Worm (Caenorhabditis elegans) whole organism, late embryonic: ENCODE results near the gene F18F11.4.

Source experiments
- C08G9.2 ChIP-seq: sonication (generic microtip); optimal IDR thresholded peaks from 2 replicates; lab custom pipeline; 2016; ENCODE audit warnings: mild to moderate bottlenecking, missing genetic modification characterization, moderate library complexity, missing compliant biosample characterization
- C38D4.7 ChIP-seq: fragments of 200-800 bp; sonication (Bioruptor generic); optimal IDR thresholded peaks from 2 replicates; lab custom pipeline; 2018; ENCODE audit warnings: mild to moderate bottlenecking, missing genetic modification characterization, moderate library complexity, missing compliant biosample characterization
- F13H6.1 ChIP-seq: sonication (generic microtip); optimal IDR thresholded peaks from 2 replicates; lab custom pipeline; 2016; ENCODE audit warnings: missing genetic modification characterization, missing compliant biosample characterization
- T23F11.4 ChIP-seq: fragments of 200-800 bp; sonication (Bioruptor generic); optimal IDR thresholded peaks from 2 replicates; lab custom pipeline; 2018; ENCODE audit warnings: mild to moderate bottlenecking, missing genetic modification characterization, missing compliant biosample characterization
- Y22D7AL.16 ChIP-seq: sonication (generic microtip); optimal IDR thresholded peaks from 2 replicates; lab custom pipeline; 2016; ENCODE audit warnings: missing genetic modification characterization, missing compliant biosample characterization
- ahr-1 ChIP-seq: sonication (generic microtip); optimal IDR thresholded peaks from 2 replicates; lab custom pipeline; 2016; ENCODE audit warnings: missing genetic modification characterization, missing compliant biosample characterization
- ama-1 ChIP-seq: fragments of 150-350 bp; optimal IDR thresholded peaks from 2 replicates; lab custom pipeline; 2014
- ceh-14 ChIP-seq: sonication (generic microtip); optimal IDR thresholded peaks from 2 replicates; lab custom pipeline; 2016; ENCODE audit warnings: missing genotype, missing genetic modification characterization, missing compliant biosample characterization
- ceh-18 ChIP-seq: sonication (generic microtip); optimal IDR thresholded peaks from 2 replicates; lab custom pipeline; 2016; ENCODE audit warnings: missing genetic modification characterization, missing compliant biosample characterization
- ceh-22 ChIP-seq: sonication (generic microtip); optimal IDR thresholded peaks from 2 replicates; lab custom pipeline; 2017; ENCODE audit warnings: missing biosample characterization, missing genetic modification characterization
- ceh-31 ChIP-seq: sonication (generic microtip); optimal IDR thresholded peaks from 2 replicates; lab custom pipeline; 2016; ENCODE audit warnings: missing genetic modification characterization, missing compliant biosample characterization
- ceh-45 ChIP-seq: fragments of 200-800 bp; sonication (Bioruptor generic); IDR thresholded peaks from 2 replicates; pipeline ENCODE4 v1.3.6; 2022; ENCODE audit warnings: missing genetic modification reagents, missing genetic modification characterization, missing compliant biosample characterization
- ceh-48 ChIP-seq: sonication (generic microtip); optimal IDR thresholded peaks from 2 replicates; lab custom pipeline; 2016; ENCODE audit warnings: missing genetic modification characterization, inconsistent platforms, missing compliant biosample characterization
- ceh-9 ChIP-seq: sonication (generic microtip); optimal IDR thresholded peaks from 2 replicates; lab custom pipeline; 2016; ENCODE audit warnings: mild to moderate bottlenecking, missing genetic modification characterization, inconsistent platforms, missing compliant biosample characterization
- che-1 ChIP-seq: sonication (generic microtip); optimal IDR thresholded peaks from 2 replicates; lab custom pipeline; 2016; ENCODE audit warnings: mild to moderate bottlenecking, missing genetic modification characterization, missing compliant biosample characterization
- dmd-4 ChIP-seq: sonication (generic microtip); optimal IDR thresholded peaks from 2 replicates; lab custom pipeline; 2016; ENCODE audit warnings: borderline replicate concordance, missing genetic modification characterization, missing compliant biosample characterization
- elt-2 ChIP-seq: sonication (generic microtip); optimal IDR thresholded peaks from 2 replicates; lab custom pipeline; 2016; ENCODE audit warnings: missing genetic modification reagents, missing genetic modification characterization, missing compliant biosample characterization
- eyg-1 ChIP-seq: sonication (generic microtip); optimal IDR thresholded peaks from 2 replicates; lab custom pipeline; 2016; ENCODE audit warnings: missing genotype, missing genetic modification characterization, missing compliant biosample characterization
- fax-1 ChIP-seq: sonication (generic microtip); optimal IDR thresholded peaks from 2 replicates; lab custom pipeline; 2016; ENCODE audit warnings: missing genotype, missing genetic modification characterization, missing compliant biosample characterization
- gmeb-2 ChIP-seq: sonication (generic microtip); optimal IDR thresholded peaks from 2 replicates; lab custom pipeline; 2016; ENCODE audit warnings: missing genetic modification characterization, inconsistent platforms, missing compliant biosample characterization
- hlh-13 ChIP-seq: fragments of 200-800 bp; sonication (Bioruptor generic); optimal IDR thresholded peaks from 2 replicates; lab custom pipeline; 2018; ENCODE audit warnings: mild to moderate bottlenecking, missing genetic modification characterization, missing compliant biosample characterization
- hlh-15 ChIP-seq: sonication (generic microtip); optimal IDR thresholded peaks from 2 replicates; lab custom pipeline; 2016; ENCODE audit warnings: missing genetic modification characterization, missing compliant biosample characterization
- lim-6 ChIP-seq: sonication (generic microtip); optimal IDR thresholded peaks from 2 replicates; lab custom pipeline; 2016; ENCODE audit warnings: missing genetic modification characterization, missing compliant biosample characterization
- nfya-1 ChIP-seq: sonication (generic microtip); optimal IDR thresholded peaks from 2 replicates; lab custom pipeline; 2017; ENCODE audit warnings: missing genetic modification characterization, mild to moderate bottlenecking, missing compliant biosample characterization, antibody characterized with exemption, moderate library complexity
- nhr-11 ChIP-seq: fragments of 150-350 bp; optimal IDR thresholded peaks from 2 replicates; lab custom pipeline; 2014; ENCODE audit warnings: missing biosample characterization, missing genetic modification characterization
- nhr-232 ChIP-seq: sonication (generic microtip); optimal IDR thresholded peaks from 2 replicates; lab custom pipeline; 2016; ENCODE audit warnings: missing genetic modification characterization, missing compliant biosample characterization
- odd-2 ChIP-seq: sonication (generic microtip); optimal IDR thresholded peaks from 2 replicates; lab custom pipeline; 2017; ENCODE audit warnings: antibody characterized with exemption, mild to moderate bottlenecking, missing genetic modification characterization, missing compliant biosample characterization
- pag-3 ChIP-seq: sonication (generic microtip); optimal IDR thresholded peaks from 2 replicates; lab custom pipeline; 2016; ENCODE audit warnings: missing compliant biosample characterization, missing genetic modification characterization, borderline replicate concordance
- pat-9 ChIP-seq: fragments of 200-800 bp; sonication (Bioruptor generic); optimal IDR thresholded peaks from 2 replicates; lab custom pipeline; 2018; ENCODE audit warnings: mild to moderate bottlenecking, missing genetic modification characterization, moderate library complexity, missing compliant biosample characterization
- pha-4 ChIP-seq: fragments of 150-350 bp; optimal IDR thresholded peaks from 2 replicates; lab custom pipeline; 2018; ENCODE audit warnings: missing biosample characterization, missing genetic modification reagents, missing genetic modification characterization
- pqm-1 ChIP-seq: sonication (generic microtip); optimal IDR thresholded peaks from 2 replicates; lab custom pipeline; 2016; ENCODE audit warnings: missing genetic modification characterization, missing compliant biosample characterization
- pros-1 ChIP-seq: fragments of 150-350 bp; optimal IDR thresholded peaks from 2 replicates; lab custom pipeline; 2014; ENCODE audit warnings: missing biosample characterization, missing genetic modification reagents, missing genetic modification characterization
- rnt-1 ChIP-seq: sonication (generic microtip); optimal IDR thresholded peaks from 2 replicates; lab custom pipeline; 2016; ENCODE audit warnings: missing genetic modification characterization, missing compliant biosample characterization
- sdc-2 ChIP-seq: sonication (generic microtip); optimal IDR thresholded peaks from 2 replicates; lab custom pipeline; 2016; ENCODE audit warnings: missing genotype, missing genetic modification characterization, missing compliant biosample characterization
- tbx-2 ChIP-seq: sonication (generic microtip); optimal IDR thresholded peaks from 2 replicates; lab custom pipeline; 2016; ENCODE audit warnings: missing genetic modification characterization, missing compliant biosample characterization
- ttx-3 ChIP-seq: sonication (generic microtip); optimal IDR thresholded peaks from 2 replicates; lab custom pipeline; 2016; ENCODE audit warnings: missing genetic modification reagents, missing genetic modification characterization, missing compliant biosample characterization
- unc-55 ChIP-seq: sonication (generic microtip); optimal IDR thresholded peaks from 2 replicates; lab custom pipeline; 2017; ENCODE audit warnings: missing biosample characterization, missing genetic modification reagents, missing genetic modification characterization

The F18F11.4 gene

ce11 chrIV:290387-290786, 40.2 kb upstream of the F18F11.4 start:
- TF ChIP-seq che-1 (tag; lab: Kevin White, UChicago): no peak
- no peak for TF ChIP-seq rnt-1 (tag; lab: Kevin White, UChicago)
- TF ChIP-seq ahr-1: no peak
- no peak for TF ChIP-seq F13H6.1 (tag; lab: Kevin White, UChicago)
- TF ChIP-seq C08G9.2 (tag; lab: Kevin White, UChicago): no peak
- TF ChIP-seq ceh-14 (tag; lab: Kevin White, UChicago): no peak
- TF ChIP-seq nhr-11 (tag; lab: Kevin White, UChicago): no peak
- no peak for TF ChIP-seq fax-1 (tag; lab: Kevin White, UChicago)
- TF ChIP-seq tbx-2 (tag; lab: Kevin White, UChicago): no peak
- TF ChIP-seq eyg-1 (tag; lab: Kevin White, UChicago): no peak
- TF ChIP-seq sdc-2 (tag; lab: Kevin White, UChicago): no peak
- TF ChIP-seq hlh-15 (tag; lab: Kevin White, UChicago): no peak
- TF ChIP-seq pqm-1 (tag; lab: Kevin White, UChicago): no peak
- TF ChIP-seq dmd-4 (tag; lab: Kevin White, UChicago): no peak
- no peak for TF ChIP-seq unc-55 (GFP tag; lab: Kevin White, UChicago)

ce11 chrIV:291356-291755, 39.3 kb upstream of the F18F11.4 start, which contains the start of gene T21D12.7:
T21D12.7 (minus strand) TSS chrIV:291456.
- no peak for TF ChIP-seq odd-2 (tag; lab: Kevin White, UChicago)
- no peak for TF ChIP-seq F13H6.1 (tag; lab: Kevin White, UChicago)
- TF ChIP-seq pros-1 (tag; lab: Kevin White, UChicago): no peak
- no peak for TF ChIP-seq ceh-9 (tag; lab: Kevin White, UChicago)
- TF ChIP-seq che-1 (tag; lab: Kevin White, UChicago): no peak
- no peak for TF ChIP-seq ceh-22
- no peak for TF ChIP-seq C38D4.7
- no peak for TF ChIP-seq ahr-1
- no peak for TF ChIP-seq pat-9
- TF ChIP-seq, all 69 proteins: peak for 0

- TF ChIP-seq pqm-1 (tag; lab: Kevin White, UChicago) (peak; percentile 18), nhr-232 (no peak), ceh-22 (no peak), elt-2 (tag; lab: Kevin White, UChicago) (peak; percentile 95), rnt-1 (tag; lab: Kevin White, UChicago) (no peak), lim-6 (tag; lab: Kevin White, UChicago) (no peak), pag-3 (tag; lab: Kevin White, UChicago) (no peak)
Observed at ce11 chrIV:291851-292367, 38.7 kb upstream of the F18F11.4 start.

DNA sequence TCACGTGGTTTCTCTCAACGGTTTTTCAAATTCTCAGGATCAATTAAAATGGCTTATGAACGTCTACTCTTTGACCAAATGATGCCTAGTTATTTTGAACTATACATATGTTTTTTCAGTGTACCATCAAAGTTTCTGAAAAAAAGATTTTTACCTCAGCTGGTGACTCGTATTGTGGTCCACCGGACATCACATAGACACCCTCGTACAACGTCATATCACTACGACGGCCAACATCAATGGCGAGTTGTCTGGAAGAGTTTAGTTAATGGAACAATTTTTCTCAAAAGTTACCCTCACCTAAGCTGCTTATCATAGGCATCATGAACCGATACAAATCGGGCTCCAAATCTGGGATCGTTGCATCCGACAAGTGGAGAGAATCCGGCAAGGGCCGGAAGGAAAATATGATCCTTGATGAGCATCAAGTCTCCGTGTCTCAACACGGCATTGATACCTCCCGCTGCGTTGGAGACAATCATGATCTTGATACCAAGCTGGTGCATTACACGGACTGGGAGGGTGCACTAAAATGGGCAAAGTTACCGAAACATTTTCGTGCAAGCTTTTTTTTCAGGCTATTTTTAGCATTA, 37.4 kb upstream of the F18F11.4 start:
- TF ChIP-seq C38D4.7 (no peak), Y22D7AL.16 (tag; lab: Kevin White, UChicago) (no peak), odd-2 (tag; lab: Kevin White, UChicago) (no peak), gmeb-2 (tag; lab: Kevin White, UChicago) (no peak), ceh-48 (tag; lab: Kevin White, UChicago) (no peak), ama-1 (lab: Kevin White, UChicago) (no peak), tbx-2 (tag; lab: Kevin White, UChicago) (no peak), pqm-1 (tag; lab: Kevin White, UChicago) (no peak)
- TF ChIP-seq, all 69 proteins: peak for 0

- no peak for TF ChIP-seq ceh-45 (GFP tag; lab: Robert Waterston, UW)
- TF ChIP-seq T23F11.4: no peak
- TF ChIP-seq pros-1 (tag; lab: Kevin White, UChicago): no peak
- no peak for TF ChIP-seq ttx-3
- no peak for TF ChIP-seq nfya-1 (tag; lab: Kevin White, UChicago)
- TF ChIP-seq ceh-31: no peak
- no peak for TF ChIP-seq pha-4 (tag; lab: Kevin White, UChicago)
- no peak for TF ChIP-seq rnt-1 (tag; lab: Kevin White, UChicago)
- TF ChIP-seq hlh-13 (GFP tag; lab: Kevin White, UChicago): no peak
- TF ChIP-seq pqm-1 (tag; lab: Kevin White, UChicago): no peak
- no peak for TF ChIP-seq ceh-18 (tag; lab: Kevin White, UChicago)
Observed at ce11 chrIV:293995-294700, 36.5 kb upstream of the F18F11.4 start.
